Worm (Caenorhabditis elegans) whole organism, L2 larva: ENCODE data around the gene sptf-2.

ENCODE experiments used
- R02D3.7 ChIP-seq: fragments of 150-350 bp; optimal IDR thresholded peaks from 2 replicates; lab custom pipeline; 2014; ENCODE audit warnings: missing biosample characterization, missing genetic modification characterization
- Y55F3AM.14 ChIP-seq: fragments of 200-800 bp; sonication (Bioruptor generic); optimal IDR thresholded peaks from 2 replicates; lab custom pipeline; 2018; ENCODE audit warnings: mild to moderate bottlenecking, missing genetic modification characterization, missing compliant biosample characterization
- ZK546.5 ChIP-seq: sonication (generic microtip); optimal IDR thresholded peaks from 2 replicates; lab custom pipeline; 2017; ENCODE audit warnings: missing biosample characterization, missing genetic modification characterization
- alr-1 ChIP-seq: fragments of 150-350 bp; optimal IDR thresholded peaks from 2 replicates; lab custom pipeline; 2014; ENCODE audit warnings: missing biosample characterization, missing genetic modification characterization
- blmp-1 ChIP-seq: sonication (generic microtip); optimal IDR thresholded peaks from 2 replicates; lab custom pipeline; 2017; ENCODE audit warnings: missing genetic modification characterization, mild to moderate bottlenecking, missing compliant biosample characterization, antibody characterized with exemption, moderate library complexity; ENCODE audit not compliant: insufficient read depth
- ceh-16 ChIP-seq: fragments of 150-350 bp; optimal IDR thresholded peaks from 2 replicates; lab custom pipeline; 2014; ENCODE audit warnings: missing biosample characterization, missing genetic modification characterization
- dmd-4 ChIP-seq: sonication (generic microtip); optimal IDR thresholded peaks from 2 replicates; lab custom pipeline; 2017; ENCODE audit warnings: missing biosample characterization, missing genetic modification characterization
- egl-27 ChIP-seq: sonication (generic microtip); optimal IDR thresholded peaks from 3 replicates; lab custom pipeline; 2017; ENCODE audit warnings: missing biosample characterization, missing genetic modification reagents, missing genetic modification characterization
- elt-1 ChIP-seq: fragments of 150-350 bp; optimal IDR thresholded peaks from 2 replicates; lab custom pipeline; 2014; ENCODE audit warnings: missing biosample characterization, missing genetic modification characterization
- elt-3 ChIP-seq: sonication (generic microtip); optimal IDR thresholded peaks from 2 replicates; lab custom pipeline; 2017; ENCODE audit warnings: missing biosample characterization, missing genetic modification characterization
- fos-1 ChIP-seq: fragments of 150-350 bp; optimal IDR thresholded peaks from 2 replicates; lab custom pipeline; 2014; ENCODE audit warnings: missing biosample characterization, missing genetic modification characterization
- gmeb-1 ChIP-seq: fragments of 150-350 bp; optimal IDR thresholded peaks from 2 replicates; lab custom pipeline; 2014; ENCODE audit warnings: missing biosample characterization, missing genetic modification characterization
- lin-11 ChIP-seq: fragments of 150-350 bp; sonication (generic microtip); optimal IDR thresholded peaks from 2 replicates; lab custom pipeline; 2014; ENCODE audit warnings: missing biosample characterization, missing genetic modification characterization, inconsistent platforms, mixed read lengths
- lin-39 ChIP-seq: fragments of 150-350 bp; optimal IDR thresholded peaks from 2 replicates; lab custom pipeline; 2014; ENCODE audit warnings: missing biosample characterization, missing genetic modification reagents, missing genetic modification characterization
- lsy-2 ChIP-seq, 2 experiments: fragments of 150-350 bp in 1 of 2; sonication (generic microtip) in 1 of 2; optimal IDR thresholded peaks; 2 replicates each; lab custom pipeline; 2014 to 2017; ENCODE audit warnings: missing biosample characterization in 2 of 2, missing genetic modification characterization in 2 of 2
- mbf-1 ChIP-seq: sonication (generic microtip); optimal IDR thresholded peaks from 2 replicates; lab custom pipeline; 2017; ENCODE audit warnings: missing biosample characterization, missing genetic modification characterization
- mdl-1 ChIP-seq, 2 experiments: fragments of 150-350 bp in 1 of 2; sonication (generic microtip) in 1 of 2; optimal IDR thresholded peaks; 2 replicates each; lab custom pipeline; 2017; ENCODE audit warnings: missing biosample characterization in 2 of 2, missing genetic modification characterization in 2 of 2
- nhr-11 ChIP-seq: fragments of 150-350 bp; optimal IDR thresholded peaks from 2 replicates; lab custom pipeline; 2014; ENCODE audit warnings: missing biosample characterization, missing genetic modification characterization
- nhr-12 ChIP-seq: fragments of 150-350 bp; optimal IDR thresholded peaks from 2 replicates; lab custom pipeline; 2014; ENCODE audit warnings: missing biosample characterization, missing genetic modification characterization
- nhr-21 ChIP-seq: fragments of 150-350 bp; optimal IDR thresholded peaks from 2 replicates; lab custom pipeline; 2014; ENCODE audit warnings: missing biosample characterization, missing genetic modification characterization
- nhr-23 ChIP-seq: fragments of 150-350 bp; optimal IDR thresholded peaks from 2 replicates; lab custom pipeline; 2014; ENCODE audit warnings: missing biosample characterization, missing genetic modification reagents, missing genetic modification characterization
- nhr-237 ChIP-seq: fragments of 150-350 bp; optimal IDR thresholded peaks from 2 replicates; lab custom pipeline; 2014; ENCODE audit warnings: missing biosample characterization, missing genetic modification characterization
- nhr-25 ChIP-seq: fragments of 150-350 bp; sonication (generic microtip); optimal IDR thresholded peaks from 3 replicates; lab custom pipeline; 2014; ENCODE audit warnings: missing biosample characterization, missing genetic modification characterization
- nhr-6 ChIP-seq: fragments of 150-350 bp; optimal IDR thresholded peaks from 2 replicates; lab custom pipeline; 2014; ENCODE audit warnings: missing biosample characterization, missing genetic modification characterization
- peb-1 ChIP-seq: fragments of 150-350 bp; optimal IDR thresholded peaks from 2 replicates; lab custom pipeline; 2014; ENCODE audit warnings: missing biosample characterization, missing genetic modification characterization
- sem-4 ChIP-seq: fragments of 150-350 bp; optimal IDR thresholded peaks from 2 replicates; lab custom pipeline; 2014; ENCODE audit warnings: missing biosample characterization, missing genetic modification reagents, missing genetic modification characterization
- skn-1 ChIP-seq: sonication (generic microtip); optimal IDR thresholded peaks from 2 replicates; lab custom pipeline; 2017; ENCODE audit warnings: missing biosample characterization, missing genetic modification characterization
- sma-3 ChIP-seq: sonication (generic microtip); optimal IDR thresholded peaks from 2 replicates; lab custom pipeline; 2016; ENCODE audit warnings: missing genetic modification reagents, missing genetic modification characterization, missing compliant biosample characterization
- sma-9 ChIP-seq, 2 experiments: fragments of 150-350 bp in 1 of 2; sonication (generic microtip) in 1 of 2; optimal IDR thresholded peaks; 2 replicates each; lab custom pipeline; 2014 to 2016; ENCODE audit warnings: missing genetic modification characterization in 2 of 2, mild to moderate bottlenecking in 1 of 2, missing biosample characterization in 1 of 2, missing compliant biosample characterization in 1 of 2, missing genetic modification reagents in 1 of 2, moderate library complexity in 1 of 2
- snpc-4 ChIP-seq: fragments of 150-350 bp; optimal IDR thresholded peaks from 2 replicates; lab custom pipeline; 2014; ENCODE audit warnings: missing biosample characterization, missing genetic modification characterization
- unc-39 ChIP-seq: fragments of 150-350 bp; optimal IDR thresholded peaks from 2 replicates; lab custom pipeline; 2014; ENCODE audit warnings: missing biosample characterization, missing genetic modification characterization
- unc-55 ChIP-seq: fragments of 150-350 bp; sonication (generic microtip); optimal IDR thresholded peaks from 3 replicates; lab custom pipeline; 2014; ENCODE audit warnings: missing biosample characterization, missing genetic modification reagents, missing genetic modification characterization
- zag-1 ChIP-seq: fragments of 150-350 bp; optimal IDR thresholded peaks from 2 replicates; lab custom pipeline; 2014; ENCODE audit warnings: missing biosample characterization, missing genetic modification characterization
- ztf-11 ChIP-seq: sonication (generic microtip); optimal IDR thresholded peaks from 2 replicates; lab custom pipeline; 2017; ENCODE audit warnings: missing biosample characterization, missing genetic modification characterization
- ztf-4 ChIP-seq: fragments of 150-350 bp; optimal IDR thresholded peaks from 2 replicates; lab custom pipeline; 2014; ENCODE audit warnings: missing biosample characterization, missing genetic modification characterization

Gene sptf-2

DNA sequence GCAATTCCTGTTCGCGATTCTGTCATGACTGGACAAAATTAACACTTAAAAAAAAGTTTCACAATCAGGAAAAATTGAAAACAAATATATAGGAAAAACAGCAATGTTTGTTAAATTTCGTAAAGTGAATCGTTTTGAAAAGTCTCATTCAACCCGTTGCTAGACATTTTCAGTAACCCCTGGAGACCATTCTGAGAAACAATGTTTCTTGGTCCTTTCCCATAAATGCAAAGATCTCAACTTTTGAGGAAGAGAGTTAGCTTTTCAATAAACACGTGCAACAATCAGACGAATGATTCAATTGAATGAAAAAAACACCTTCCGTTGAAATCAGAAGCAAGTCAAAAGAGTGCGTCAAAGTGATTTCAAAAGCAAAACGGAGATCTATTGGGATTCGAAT, 15.2 kb upstream of the sptf-2 start, which contains the start of gene F28C6.9:
F28C6.9 (minus strand) TSS at position 101 of the 400 bp plus-strand sequence.
- no peak for TF ChIP-seq elt-1 (tag; lab: Kevin White, UChicago)
- no peak for TF ChIP-seq nhr-21 (tag; lab: Kevin White, UChicago)
- TF ChIP-seq elt-3 (tag; lab: Kevin White, UChicago): no peak
- TF ChIP-seq ztf-11 (tag; lab: Kevin White, UChicago): no peak
- no peak for TF ChIP-seq nhr-23 (tag; lab: Kevin White, UChicago)
- TF ChIP-seq mbf-1: no peak
- TF ChIP-seq nhr-11 (tag; lab: Kevin White, UChicago): no peak
- no peak for TF ChIP-seq gmeb-1

DNA sequence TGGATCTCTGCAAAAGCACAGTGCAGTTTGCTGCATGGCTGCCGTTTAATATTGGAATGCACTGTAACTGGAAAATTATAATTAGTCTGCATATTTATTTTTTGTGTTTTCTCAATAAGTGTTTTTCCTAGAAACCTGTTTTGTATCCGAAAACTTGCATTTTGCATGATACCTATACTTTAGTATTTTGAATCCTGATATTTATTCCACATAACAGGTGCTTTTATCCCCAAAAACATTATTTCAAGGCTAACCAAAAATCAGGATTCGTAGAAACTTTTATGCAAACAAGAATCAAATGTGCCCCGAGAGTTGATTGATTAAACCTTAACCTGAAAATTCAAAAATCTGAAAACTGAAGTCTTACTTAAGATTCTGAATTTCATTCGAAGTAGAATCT, 14.7 kb upstream of the sptf-2 start:
- TF ChIP-seq lsy-2 (tag; optimal IDR thresholded peaks at IDR 0.05; lab: Kevin White, UChicago) (no peak), ceh-16 (tag; lab: Kevin White, UChicago) (no peak), R02D3.7 (tag; lab: Kevin White, UChicago) (no peak), nhr-23 (tag; lab: Kevin White, UChicago) (no peak), mbf-1 (no peak), unc-39 (tag; lab: Kevin White, UChicago) (no peak), nhr-6 (tag; lab: Kevin White, UChicago) (no peak), Y55F3AM.14 (GFP tag; lab: Kevin White, UChicago) (no peak), ztf-11 (tag; lab: Kevin White, UChicago) (no peak), sma-9 (GFP tag; optimal IDR thresholded peaks at IDR 0.05; lab: Kevin White, UChicago) (no peak), sma-9 (tag; optimal IDR thresholded peaks at IDR 0.05; lab: Kevin White, UChicago) (no peak), blmp-1 (tag; lab: Kevin White, UChicago) (no peak), peb-1 (tag; lab: Kevin White, UChicago) (no peak), sem-4 (tag; lab: Kevin White, UChicago) (no peak), lin-11 (tag; lab: Kevin White, UChicago) (no peak), fos-1 (tag; lab: Kevin White, UChicago) (no peak), ztf-4 (tag; lab: Kevin White, UChicago) (no peak)

DNA sequence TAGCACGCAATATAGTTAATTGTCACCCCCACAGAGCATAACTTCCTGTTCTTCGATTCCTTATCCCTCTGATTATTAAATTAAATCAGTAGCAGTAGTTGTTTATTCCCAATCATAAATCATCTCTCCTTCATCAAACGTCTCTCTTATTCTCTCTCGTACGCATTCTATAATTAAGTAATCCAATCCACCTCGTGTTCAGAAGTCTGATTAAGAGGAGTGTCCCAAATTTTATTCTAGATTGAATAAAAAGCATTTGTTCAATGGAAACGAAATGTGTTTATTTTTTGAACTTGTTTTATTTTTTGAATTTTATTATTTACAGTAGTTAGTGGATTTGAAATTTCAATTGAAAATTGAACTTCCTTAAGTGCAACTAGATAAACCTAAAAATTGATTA, 13.9 kb upstream of the sptf-2 start:
- TF ChIP-seq gmeb-1: no peak
- no peak for TF ChIP-seq unc-55 (GFP tag; lab: Kevin White, UChicago)
- no peak for TF ChIP-seq ZK546.5 (tag; lab: Kevin White, UChicago)
- TF ChIP-seq Y55F3AM.14 (GFP tag; lab: Kevin White, UChicago): no peak
- TF ChIP-seq R02D3.7 (tag; lab: Kevin White, UChicago): no peak
- TF ChIP-seq alr-1 (tag; lab: Kevin White, UChicago): no peak
- no peak for TF ChIP-seq nhr-11 (tag; lab: Kevin White, UChicago)
- no peak for TF ChIP-seq nhr-12
- TF ChIP-seq dmd-4: no peak
- no peak for TF ChIP-seq ceh-16 (tag; lab: Kevin White, UChicago)
- TF ChIP-seq mdl-1 (tag; optimal IDR thresholded peaks at IDR 0.05; lab: Kevin White, UChicago): no peak
- no peak for TF ChIP-seq peb-1 (tag; lab: Kevin White, UChicago)
- no peak for TF ChIP-seq unc-39 (tag; lab: Kevin White, UChicago)
- no peak for TF ChIP-seq nhr-23 (tag; lab: Kevin White, UChicago)
- TF ChIP-seq nhr-237 (tag; lab: Kevin White, UChicago): no peak
- TF ChIP-seq skn-1 (tag; lab: Kevin White, UChicago): no peak
- TF ChIP-seq nhr-25 (tag; lab: Kevin White, UChicago): no peak
- TF ChIP-seq elt-1 (tag; lab: Kevin White, UChicago): no peak

DNA sequence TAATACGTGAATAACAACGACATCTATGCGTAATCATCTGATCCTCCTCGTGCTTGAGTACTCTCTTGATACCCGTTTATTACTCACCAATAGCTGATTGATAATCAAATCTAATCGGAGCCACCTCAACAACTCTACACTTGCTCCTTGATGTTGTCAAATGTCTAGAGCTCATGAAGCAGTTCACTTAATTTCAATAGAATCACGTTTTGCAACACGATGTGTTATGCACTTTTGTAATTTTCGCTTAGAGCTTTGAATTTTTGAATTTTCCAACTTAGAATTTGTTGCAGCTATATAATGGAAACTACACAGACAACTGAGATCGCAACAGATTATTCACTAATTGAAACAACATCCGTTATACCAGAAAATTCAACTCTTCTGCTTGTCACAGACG, 12.8 kb upstream of the sptf-2 start, which contains the start of gene T22C8.1:
T22C8.1 (plus strand) TSS at position 301 of the 400 bp plus-strand sequence.
- no peak for TF ChIP-seq zag-1 (tag; lab: Kevin White, UChicago)
- TF ChIP-seq mbf-1: no peak
- TF ChIP-seq egl-27 (tag; lab: Kevin White, UChicago): no peak
- TF ChIP-seq nhr-6 (tag; lab: Kevin White, UChicago): no peak
- no peak for TF ChIP-seq elt-1 (tag; lab: Kevin White, UChicago)
- no peak for TF ChIP-seq lin-39 (tag; lab: Kevin White, UChicago)
- no peak for TF ChIP-seq snpc-4 (tag; lab: Kevin White, UChicago)
- TF ChIP-seq nhr-23 (tag; lab: Kevin White, UChicago): no peak
- TF ChIP-seq sma-3: no peak
- TF ChIP-seq nhr-11 (tag; lab: Kevin White, UChicago): no peak
